Fruit fly (Drosophila melanogaster) whole organism, embryonic: ENCODE data around the gene zen2.

ENCODE experiments used
- B-H2 ChIP-seq: fragments of 200-800 bp; sonication (Bioruptor generic); optimal IDR thresholded peaks from 2 replicates; lab custom pipeline; 2018; ENCODE audit warnings: missing biosample characterization, mild to moderate bottlenecking, missing genetic modification characterization
- BEAF-32 ChIP-seq: fragments of 200-800 bp; sonication (Bioruptor generic); optimal IDR thresholded peaks from 3 replicates; lab custom pipeline; 2017; ENCODE audit warnings: missing biosample characterization, missing genetic modification characterization, mild to moderate bottlenecking, moderate library complexity, missing genetic modification reagents
- CG11696 ChIP-seq: fragments of 200-800 bp; sonication (Bioruptor generic); IDR thresholded peaks from 2 replicates; pipeline ENCODE4 v1.3.6; 2022; ENCODE audit warnings: missing biosample characterization, missing genetic modification characterization
- CG11723 ChIP-seq: fragments of 200-800 bp; sonication (Bioruptor generic); optimal IDR thresholded peaks from 2 replicates; lab custom pipeline; 2017; ENCODE audit warnings: missing biosample characterization, mild to moderate bottlenecking, missing genetic modification characterization
- CG12744 ChIP-seq: fragments of 200-800 bp; sonication (Bioruptor generic); optimal IDR thresholded peaks from 2 replicates; lab custom pipeline; 2016; ENCODE audit warnings: missing biosample characterization, missing genetic modification characterization
- CG12942 ChIP-seq: fragments of 200-800 bp; sonication (Bioruptor generic); optimal IDR thresholded peaks from 3 replicates; lab custom pipeline; 2016; ENCODE audit warnings: missing biosample characterization, missing genetic modification characterization
- CG13624 ChIP-seq: fragments of 200-800 bp; sonication (Bioruptor generic); optimal IDR thresholded peaks from 2 replicates; lab custom pipeline; 2016; ENCODE audit warnings: missing biosample characterization, missing genetic modification characterization
- CG1603 ChIP-seq: fragments of 200-800 bp; sonication (Bioruptor generic); optimal IDR thresholded peaks from 2 replicates; lab custom pipeline; 2019; ENCODE audit warnings: missing biosample characterization, mild to moderate bottlenecking, missing genetic modification characterization, moderate library complexity
- CG1647 ChIP-seq: fragments of 200-800 bp; sonication (Bioruptor generic); optimal IDR thresholded peaks from 3 replicates; lab custom pipeline; 2016; ENCODE audit warnings: missing biosample characterization, missing genetic modification characterization
- CG17328 ChIP-seq: fragments of 200-800 bp; sonication (Bioruptor generic); IDR thresholded peaks from 2 replicates; pipeline ENCODE4 v1.3.6; 2022; ENCODE audit warnings: missing biosample characterization, missing genetic modification characterization
- CG17359 ChIP-seq: fragments of 200-800 bp; sonication (Bioruptor generic); optimal IDR thresholded peaks from 3 replicates; lab custom pipeline; 2018; ENCODE audit warnings: missing biosample characterization, mild to moderate bottlenecking, missing genetic modification characterization, moderate library complexity
- CG17361 ChIP-seq: fragments of 200-800 bp; sonication (Bioruptor generic); IDR thresholded peaks from 3 replicates; pipeline ENCODE4 v1.3.6; 2022; ENCODE audit warnings: missing biosample characterization, missing genetic modification characterization
- CG18599 ChIP-seq: fragments of 200-800 bp; sonication (Bioruptor generic); optimal IDR thresholded peaks from 3 replicates; lab custom pipeline; 2017; ENCODE audit warnings: missing biosample characterization, missing genetic modification characterization, mild to moderate bottlenecking, moderate library complexity, missing genetic modification reagents
- CG2129 ChIP-seq: fragments of 200-800 bp; sonication (Bioruptor generic); IDR thresholded peaks from 2 replicates; pipeline ENCODE4 v1.3.6; 2022; ENCODE audit warnings: missing biosample characterization, missing genetic modification characterization; ENCODE audit not compliant: partially characterized antibody
- CG2202 ChIP-seq: fragments of 200-800 bp; sonication (Bioruptor generic); optimal IDR thresholded peaks from 2 replicates; lab custom pipeline; 2018; ENCODE audit warnings: missing biosample characterization, mild to moderate bottlenecking, missing genetic modification characterization
- CG33557 ChIP-seq: fragments of 200-800 bp; sonication (Bioruptor generic); optimal IDR thresholded peaks from 2 replicates; lab custom pipeline; 2019; ENCODE audit warnings: missing biosample characterization, mild to moderate bottlenecking, missing genetic modification characterization, moderate library complexity
- CG34224 ChIP-seq: fragments of 200-800 bp; sonication (Bioruptor generic); IDR thresholded peaks from 3 replicates; pipeline ENCODE4 v1.3.6; 2022; ENCODE audit warnings: missing biosample characterization, missing genetic modification characterization; ENCODE audit not compliant: partially characterized antibody
- CG3847 ChIP-seq: fragments of 200-800 bp; sonication (Bioruptor generic); IDR thresholded peaks from 2 replicates; pipeline ENCODE4 v1.3.6; 2022; ENCODE audit warnings: missing biosample characterization, missing genetic modification characterization
- CG5180 ChIP-seq: fragments of 200-800 bp; sonication (Bioruptor generic); optimal IDR thresholded peaks from 3 replicates; lab custom pipeline; 2017; ENCODE audit warnings: missing biosample characterization, missing genetic modification characterization, mild to moderate bottlenecking, moderate library complexity, missing genetic modification reagents
- CG8089 ChIP-seq: fragments of 200-800 bp; sonication (Bioruptor generic); optimal IDR thresholded peaks from 3 replicates; lab custom pipeline; 2016; ENCODE audit warnings: missing biosample characterization, missing genetic modification characterization
- CG8290 ChIP-seq, 3 experiments: fragments of 200-800 bp; sonication (Bioruptor generic); optimal IDR thresholded peaks; 2 replicates each; lab custom pipeline; 2016 to 2019; ENCODE audit warnings: missing biosample characterization in 3 of 3, missing genetic modification characterization in 3 of 3, mild to moderate bottlenecking in 2 of 3, moderate library complexity in 1 of 3
- Doc2 ChIP-seq: fragments of 200-800 bp; sonication (Bioruptor generic); IDR thresholded peaks from 2 replicates; pipeline ENCODE4 v1.3.6; 2022; ENCODE audit warnings: missing biosample characterization, missing genetic modification characterization
- Ets97D ChIP-seq: fragments of 200-800 bp; sonication (Bioruptor generic); optimal IDR thresholded peaks from 3 replicates; lab custom pipeline; 2016; ENCODE audit warnings: missing biosample characterization, missing genetic modification characterization
- Gug ChIP-seq: fragments of 200-800 bp; sonication (Bioruptor generic); IDR thresholded peaks from 4 replicates; pipeline ENCODE4 v1.3.6; 2022; ENCODE audit warnings: missing biosample characterization, missing genetic modification characterization
- H2.0 ChIP-seq: fragments of 200-800 bp; sonication (Bioruptor generic); IDR thresholded peaks from 2 replicates; pipeline ENCODE4 v1.3.6; 2022; ENCODE audit warnings: missing biosample characterization, missing genetic modification characterization
- MTF-1 ChIP-seq: fragments of 200-800 bp; sonication (Bioruptor generic); optimal IDR thresholded peaks from 2 replicates; lab custom pipeline; 2018; ENCODE audit warnings: missing biosample characterization, mild to moderate bottlenecking, missing genetic modification characterization, borderline replicate concordance
- Med ChIP-seq: fragments of 200-800 bp; sonication (Bioruptor generic); peaks from one replicate; lab custom pipeline; 2016; ENCODE audit warnings: missing biosample characterization, missing genetic modification characterization, mild to moderate bottlenecking, inconsistent platforms, moderate library complexity
- Mrtf ChIP-seq: fragments of 200-800 bp; sonication (Bioruptor generic); IDR thresholded peaks from 3 replicates; pipeline ENCODE4 v1.3.6; 2022; ENCODE audit warnings: missing biosample characterization, missing genetic modification characterization
- NC2α ChIP-seq: fragments of 200-800 bp; sonication (Bioruptor generic); optimal IDR thresholded peaks from 2 replicates; lab custom pipeline; 2016; ENCODE audit warnings: missing biosample characterization, missing genetic modification characterization
- Opbp ChIP-seq: fragments of 200-800 bp; sonication (Bioruptor generic); IDR thresholded peaks from 3 replicates; pipeline ENCODE4 v1.3.6; 2022; ENCODE audit warnings: missing biosample characterization, missing genetic modification characterization; ENCODE audit not compliant: partially characterized antibody
- Taf1 ChIP-seq: fragments of 200-800 bp; sonication (Bioruptor generic); IDR thresholded peaks from 2 replicates; pipeline ENCODE4 v1.3.6; 2022; ENCODE audit warnings: missing biosample characterization, missing genetic modification characterization
- Vsx1 ChIP-seq: fragments of 200-800 bp; sonication (Bioruptor generic); optimal IDR thresholded peaks from 2 replicates; lab custom pipeline; 2017; ENCODE audit warnings: missing biosample characterization, mild to moderate bottlenecking, missing genetic modification characterization, missing genetic modification reagents
- ab ChIP-seq: fragments of 200-800 bp; sonication (Bioruptor generic); optimal IDR thresholded peaks from 2 replicates; lab custom pipeline; 2016; ENCODE audit warnings: missing biosample characterization, missing genetic modification characterization
- aop ChIP-seq: fragments of 200-800 bp; sonication (Bioruptor generic); IDR thresholded peaks from 2 replicates; pipeline ENCODE4 v1.3.6; 2022; ENCODE audit warnings: missing biosample characterization, missing genetic modification characterization
- caup ChIP-seq: fragments of 200-800 bp; sonication (Bioruptor generic); optimal IDR thresholded peaks from 3 replicates; lab custom pipeline; 2017; ENCODE audit warnings: missing biosample characterization, mild to moderate bottlenecking, missing genetic modification characterization, moderate library complexity; ENCODE audit not compliant: severe bottlenecking
- cg ChIP-seq: fragments of 200-800 bp; sonication (Bioruptor generic); optimal IDR thresholded peaks from 3 replicates; lab custom pipeline; 2019; ENCODE audit warnings: missing biosample characterization, mild to moderate bottlenecking, missing genetic modification characterization, moderate library complexity
- chif ChIP-seq, 2 experiments: fragments of 200-800 bp; sonication (Bioruptor generic); optimal IDR thresholded peaks; 3 replicates each; lab custom pipeline; 2016; ENCODE audit warnings: missing biosample characterization in 2 of 2, missing genetic modification characterization in 2 of 2
- da ChIP-seq: fragments of 200-800 bp; sonication (Bioruptor generic); optimal IDR thresholded peaks from 2 replicates; lab custom pipeline; 2016; ENCODE audit warnings: missing biosample characterization, missing genetic modification characterization
- en ChIP-seq: fragments of 200-800 bp; sonication (Bioruptor generic); optimal IDR thresholded peaks from 2 replicates; lab custom pipeline; 2016; ENCODE audit warnings: missing biosample characterization, missing genetic modification characterization
- fru ChIP-seq: fragments of >200 bp; optimal IDR thresholded peaks from 2 replicates; lab custom pipeline; 2017
- fu2 ChIP-seq: fragments of 200-800 bp; sonication (Bioruptor generic); optimal IDR thresholded peaks from 2 replicates; lab custom pipeline; 2016; ENCODE audit warnings: missing biosample characterization, missing genetic modification characterization
- gcm ChIP-seq: fragments of 200-800 bp; sonication (Bioruptor generic); optimal IDR thresholded peaks from 2 replicates; lab custom pipeline; 2019; ENCODE audit warnings: missing biosample characterization, mild to moderate bottlenecking, missing genetic modification characterization, moderate library complexity
- lola ChIP-seq, 3 experiments: fragments of >200 bp in 2 of 3; fragments of 200-800 bp in 1 of 3; sonication (Bioruptor generic) in 1 of 3; optimal IDR thresholded peaks; 2 replicates each; lab custom pipeline; 2017 to 2019; ENCODE audit warnings: missing biosample characterization in 3 of 3, missing genetic modification characterization in 3 of 3, mild to moderate bottlenecking in 1 of 3, moderate library complexity in 1 of 3
- pho ChIP-seq: fragments of 200-800 bp; sonication (Bioruptor generic); optimal IDR thresholded peaks from 2 replicates; lab custom pipeline; 2016; ENCODE audit warnings: missing biosample characterization, missing genetic modification characterization
- prd ChIP-seq, 3 experiments: fragments of >200 bp in 2 of 3; fragments of 200-800 bp in 1 of 3; sonication (Bioruptor generic) in 1 of 3; optimal IDR thresholded peaks in 2 of 3; IDR thresholded peaks in 1 of 3; 2 replicates in 2 of 3; 3 replicates in 1 of 3; pipeline versions ENCODE4 v1.3.6 to Lab custom; 2017 to 2022; ENCODE audit warnings: missing biosample characterization in 1 of 3, missing genetic modification characterization in 1 of 3
- salm ChIP-seq: fragments of 200-800 bp; sonication (Bioruptor generic); optimal IDR thresholded peaks from 2 replicates; lab custom pipeline; 2018; ENCODE audit warnings: missing biosample characterization, mild to moderate bottlenecking, missing genetic modification characterization
- sim ChIP-seq: fragments of 200-800 bp; sonication (Bioruptor generic); IDR thresholded peaks from 2 replicates; pipeline ENCODE4 v1.3.6; 2022; ENCODE audit warnings: missing biosample characterization, missing genetic modification characterization
- tna ChIP-seq: fragments of 200-800 bp; sonication (Bioruptor generic); IDR thresholded peaks from 2 replicates; pipeline ENCODE4 v1.3.6; 2022; ENCODE audit warnings: missing biosample characterization, missing genetic modification characterization; ENCODE audit not compliant: partially characterized antibody
- unc-4 ChIP-seq: fragments of 200-800 bp; sonication (Bioruptor generic); IDR thresholded peaks from 2 replicates; pipeline ENCODE4 v1.3.6; 2022; ENCODE audit warnings: missing biosample characterization, missing genetic modification characterization; ENCODE audit not compliant: partially characterized antibody
- vvl ChIP-seq: fragments of 200-800 bp; sonication (Bioruptor generic); IDR thresholded peaks from 2 replicates; pipeline ENCODE4 v1.3.6; 2022; ENCODE audit warnings: missing biosample characterization, missing genetic modification characterization

The zen2 gene

DNA sequence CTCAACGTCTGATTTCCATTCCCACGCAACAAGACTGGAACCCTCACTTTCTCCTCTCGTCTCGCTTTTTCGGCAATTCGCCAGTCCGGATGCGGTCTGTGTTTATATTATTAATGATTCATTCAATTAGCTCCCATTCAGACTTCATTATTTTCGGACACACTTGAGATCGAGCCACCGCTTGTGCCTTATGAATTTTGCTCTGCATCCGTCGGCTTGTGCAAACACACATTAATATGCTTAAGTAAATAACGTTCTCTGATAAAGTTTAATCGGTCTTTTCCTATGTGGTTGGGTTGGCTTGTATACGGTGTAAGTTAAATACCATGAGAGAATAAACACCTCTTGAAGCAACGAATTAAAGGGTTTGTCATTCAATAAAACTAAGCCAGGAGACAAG lies 20.9 kb upstream of the zen2 start (continued):
- TF ChIP-seq CG17328 (GFP tag; lab: Robert Waterston, UW) (no peak), unc-4 (GFP tag; lab: Robert Waterston, UW) (no peak), pho (GFP tag; lab: Kevin White, UChicago) (no peak), BEAF-32 (GFP tag; lab: Kevin White, UChicago) (no peak), CG13624 (GFP tag; lab: Kevin White, UChicago) (no peak), caup (GFP tag; lab: Kevin White, UChicago) (no peak), Vsx1 (no peak), cg (no peak), Mrtf (GFP tag; lab: Robert Waterston, UW) (no peak), CG12942 (GFP tag; lab: Kevin White, UChicago) (no peak), prd (optimal IDR thresholded peaks at IDR 0.05; lab: Kevin White, UChicago) (no peak), prd (GFP tag; IDR thresholded peaks at IDR 0.05; lab: Robert Waterston, UW) (no peak), salm (no peak), tna (GFP tag; lab: Robert Waterston, UW) (no peak), ab (GFP tag; lab: Kevin White, UChicago) (no peak), Opbp (GFP tag; lab: Robert Waterston, UW) (no peak), CG18599 (GFP tag; lab: Kevin White, UChicago) (peak; percentile 7), Doc2 (GFP tag; lab: Robert Waterston, UW) (no peak), fru (lab: Kevin White, UChicago) (no peak), CG8290 (GFP tag; optimal IDR thresholded peaks at IDR 0.05; lab: Kevin White, UChicago) (peak; percentile 11), CG8290 (tag; optimal IDR thresholded peaks at IDR 0.05; lab: Kevin White, UChicago) (peak in 1 of 2 experiments; percentile 20), chif (GFP tag; optimal IDR thresholded peaks at IDR 0.05; lab: Kevin White, UChicago) (no peak), Ets97D (no peak), CG33557 (peak; percentile 42), CG34224 (GFP tag; lab: Robert Waterston, UW) (no peak), CG3847 (no peak), en (GFP tag; lab: Kevin White, UChicago) (no peak), CG11696 (no peak), fu2 (GFP tag; lab: Kevin White, UChicago) (no peak), sim (GFP tag; lab: Robert Waterston, UW) (no peak), aop (GFP tag; lab: Robert Waterston, UW) (no peak), CG2129 (GFP tag; lab: Robert Waterston, UW) (no peak), CG17361 (no peak), Gug (GFP tag; lab: Robert Waterston, UW) (no peak), CG1603 (tag; lab: Kevin White, UChicago) (peak; percentile 26), H2.0 (GFP tag; lab: Robert Waterston, UW) (no peak), CG8089 (GFP tag; lab: Kevin White, UChicago) (no peak), vvl (GFP tag; lab: Robert Waterston, UW) (no peak), CG12744 (GFP tag; lab: Kevin White, UChicago) (no peak), CG11723 (GFP tag; lab: Kevin White, UChicago) (no peak), da (GFP tag; lab: Kevin White, UChicago) (no peak), Med (GFP tag; lab: Kevin White, UChicago) (peak; percentile 83), CG17359 (tag; lab: Kevin White, UChicago) (peak; percentile 32), NC2α (GFP tag; lab: Kevin White, UChicago) (no peak), CG2202 (tag; lab: Kevin White, UChicago) (peak; percentile 40), gcm (GFP tag; lab: Kevin White, UChicago) (peak; percentile 2), B-H2 (GFP tag; lab: Kevin White, UChicago) (no peak), lola (GFP tag; optimal IDR thresholded peaks at IDR 0.05; lab: Kevin White, UChicago) (no peak), CG5180 (GFP tag; lab: Kevin White, UChicago) (no peak), Taf1 (GFP tag; lab: Robert Waterston, UW) (no peak), CG1647 (GFP tag; lab: Kevin White, UChicago) (no peak), MTF-1 (peak; percentile 35)
